Worm (Caenorhabditis elegans): ENCODE data around the gene del-6.

Gene del-6

DNA sequence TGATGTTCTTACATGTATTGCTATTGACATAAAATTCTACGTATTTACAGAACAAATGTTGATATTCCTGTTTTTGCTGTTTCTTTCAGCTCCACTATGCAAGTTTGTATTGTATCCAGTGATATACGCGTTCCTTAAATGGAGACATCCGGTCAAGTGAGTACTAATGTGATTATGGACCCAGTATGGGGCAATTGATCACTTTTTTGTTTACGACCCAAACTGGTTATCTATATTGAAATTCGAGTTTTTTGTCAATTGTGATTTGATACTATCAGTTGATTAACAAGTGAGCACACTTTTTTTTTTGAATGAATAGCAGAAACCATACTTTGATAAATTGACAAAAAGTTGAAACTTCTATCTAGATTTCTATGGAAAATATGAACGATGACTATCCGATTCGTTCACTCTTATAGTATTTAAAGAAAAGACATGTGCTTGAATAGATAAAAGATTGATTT lies 9.2 kb downstream of the del-6 start, which contains the start of gene T21C9.6:
Gene T21C9.6, plus strand, starts transcription at position 51 of the 464 bp plus-strand sequence.
- TF ChIP-seq dao-5 (tag; optimal IDR thresholded peaks at IDR 0.05) = no peak

DNA sequence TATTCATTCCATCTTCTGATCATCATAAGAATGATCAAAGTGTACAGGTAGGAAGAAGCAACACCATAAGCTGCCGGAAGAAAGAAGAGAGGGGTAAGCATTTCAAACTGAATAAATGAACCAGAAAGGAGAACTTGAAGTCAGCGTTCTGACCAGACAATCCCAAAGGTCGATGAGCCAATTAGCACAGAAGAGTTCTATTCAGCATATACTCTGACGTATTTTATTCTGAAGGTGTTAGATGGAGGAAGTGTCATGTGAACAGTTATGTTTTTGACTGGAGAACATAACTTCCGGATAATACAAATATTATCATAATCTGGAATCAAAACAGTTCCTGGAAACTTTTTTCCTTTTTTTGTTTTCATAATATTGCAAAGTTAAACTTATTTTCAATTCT lies 16.0 kb downstream of the del-6 start, which contains the start of gene srg-32:
Gene srg-32, minus strand, starts transcription at position 101 of the 400 bp plus-strand sequence.
- TF ChIP-seq W03F9.2 (tag; optimal IDR thresholded peaks at IDR 0.05) (no peak), dao-5 (tag; optimal IDR thresholded peaks at IDR 0.05) (no peak), him-1 (tag; optimal IDR thresholded peaks at IDR 0.05) (no peak)

DNA sequence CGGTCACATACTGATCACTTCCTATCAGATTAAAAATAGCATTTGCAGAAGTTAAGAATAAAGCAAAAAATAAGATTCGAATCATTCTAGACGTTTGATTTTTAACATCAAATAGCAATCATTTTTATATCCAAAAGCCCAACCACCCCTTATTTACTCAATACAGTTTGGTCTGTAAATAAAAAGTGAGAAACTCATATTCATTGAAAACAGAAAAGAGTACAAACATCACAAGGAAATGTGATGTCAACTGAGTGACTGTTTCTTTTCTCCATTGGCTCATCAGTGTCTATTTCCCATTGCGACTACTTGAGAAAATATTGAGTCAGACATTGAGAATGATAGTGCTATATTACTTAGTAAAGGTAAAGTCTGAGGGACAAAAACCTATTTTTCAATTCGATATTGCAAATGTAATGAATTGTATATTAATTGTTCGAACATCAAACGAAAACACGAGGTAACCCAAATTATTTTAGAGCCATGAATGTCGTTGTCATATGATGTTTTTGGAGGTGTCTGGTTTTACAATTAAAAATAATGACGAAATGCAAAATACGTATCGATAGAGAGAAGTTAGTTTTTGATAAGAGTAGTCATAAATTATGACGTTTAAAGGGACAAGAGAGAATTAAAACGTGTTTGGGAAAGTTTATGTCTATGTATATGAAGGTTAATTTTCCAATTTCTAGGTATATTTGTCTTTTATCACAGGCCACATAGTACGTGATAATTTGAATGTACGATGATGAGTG lies 17.2 kb downstream of the del-6 start, which contains the start of gene ttr-23:
Gene ttr-23, minus strand, starts transcription at position 87 of the 755 bp plus-strand sequence.
- TF ChIP-seq dao-5 (tag; optimal IDR thresholded peaks at IDR 0.05) (no peak), W03F9.2 (tag; optimal IDR thresholded peaks at IDR 0.05) (no peak), him-1 (tag; optimal IDR thresholded peaks at IDR 0.05) (no peak)

DNA sequence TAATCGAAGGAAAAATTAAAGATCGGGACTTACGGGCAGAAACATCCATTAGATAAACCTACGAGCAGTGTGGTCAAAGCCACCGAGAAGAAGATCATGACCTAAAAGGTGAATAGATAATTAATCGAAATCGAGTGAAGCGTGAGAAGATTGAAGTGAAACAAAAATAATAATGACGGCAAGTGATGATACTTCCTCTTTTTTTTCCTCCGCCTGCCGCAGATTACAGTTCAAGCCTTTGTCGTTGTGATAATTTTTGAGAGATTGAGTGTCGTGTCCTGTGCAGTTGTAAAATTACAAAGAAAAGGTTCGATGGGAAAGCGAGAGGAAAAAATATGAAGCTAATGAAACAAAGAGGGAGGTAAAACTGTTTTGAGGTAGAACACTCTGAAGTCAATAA lies 19.8 kb downstream of the del-6 start, which contains the start of gene T21C9.9:
Gene T21C9.9, minus strand, starts transcription at position 101 of the 400 bp plus-strand sequence.
- TF ChIP-seq him-1 (tag; optimal IDR thresholded peaks at IDR 0.05) (no peak), dao-5 (tag; optimal IDR thresholded peaks at IDR 0.05) (no peak), W03F9.2 (tag; optimal IDR thresholded peaks at IDR 0.05) (no peak)

DNA sequence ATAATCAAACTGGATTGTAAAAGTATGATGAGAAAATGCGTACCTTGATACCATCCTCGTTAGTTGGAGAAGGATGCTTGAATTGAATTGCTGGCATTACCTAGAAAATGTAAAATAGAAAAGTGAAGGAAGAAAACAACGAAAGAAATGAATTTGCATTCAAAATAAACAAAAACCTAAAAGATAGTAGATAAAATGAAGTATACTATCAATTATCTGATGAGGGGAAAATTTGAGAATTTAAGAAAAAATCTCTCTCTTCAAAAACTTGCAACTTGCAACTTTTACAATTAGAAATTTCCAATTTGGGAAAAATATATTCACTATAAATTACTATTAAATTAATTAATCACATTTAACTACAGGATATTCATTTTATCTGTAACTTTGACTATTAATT lies 22.1 kb downstream of the del-6 start, which contains the start of gene T21C9.11:
Gene T21C9.11, minus strand, starts transcription at position 101 of the 400 bp plus-strand sequence.
- no peak for TF ChIP-seq W03F9.2 (tag; optimal IDR thresholded peaks at IDR 0.05)
- no peak for TF ChIP-seq him-1 (tag; optimal IDR thresholded peaks at IDR 0.05)
- TF ChIP-seq dao-5 (tag; optimal IDR thresholded peaks at IDR 0.05) = no peak

DNA sequence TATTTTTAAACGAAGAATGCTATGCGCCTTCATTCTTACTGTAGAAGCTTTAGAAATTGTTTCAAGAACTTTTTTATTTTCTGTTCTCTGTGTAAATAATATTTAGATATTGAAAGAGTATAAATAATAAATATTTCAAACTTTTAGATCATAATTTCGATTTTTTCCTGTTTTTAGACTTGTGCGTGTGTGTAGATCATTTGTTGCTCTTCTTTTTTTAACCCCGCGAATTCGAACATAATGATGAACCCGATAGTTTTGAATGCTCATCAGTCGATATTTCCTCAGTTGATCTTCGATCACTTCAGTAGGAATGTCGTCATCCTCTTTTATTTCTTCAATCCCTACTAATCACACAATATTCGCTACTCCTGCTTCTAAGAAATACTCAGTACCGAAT lies 24.5 kb downstream of the del-6 start, which contains the start of gene T21C9.13:
Gene T21C9.13, plus strand, starts transcription at position 33 of the 400 bp plus-strand sequence.
- TF ChIP-seq W03F9.2 (tag; optimal IDR thresholded peaks at IDR 0.05) (no peak), him-1 (tag; optimal IDR thresholded peaks at IDR 0.05) (no peak), dao-5 (tag; optimal IDR thresholded peaks at IDR 0.05) (no peak)

DNA sequence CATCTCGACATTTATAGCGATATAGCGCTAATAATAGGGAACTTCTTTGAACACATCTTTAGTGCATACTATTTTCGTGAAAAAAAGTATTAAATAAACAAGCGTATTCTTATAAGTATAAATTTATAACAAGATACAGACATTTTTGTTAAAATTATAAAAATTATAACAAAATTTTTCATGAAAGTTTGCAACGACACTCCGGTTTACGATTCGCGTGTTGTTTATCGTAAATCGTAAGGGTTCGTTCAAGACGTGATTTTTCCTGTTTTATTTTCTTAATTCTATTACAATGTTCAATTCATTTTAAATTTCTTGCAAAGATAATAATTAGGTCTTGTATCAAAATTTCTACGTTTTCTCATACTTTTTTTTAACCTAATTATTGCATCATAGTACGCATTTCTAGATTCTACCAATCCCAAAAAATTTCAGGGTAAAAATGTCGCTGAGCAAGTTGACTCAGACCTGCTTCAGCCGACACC lies 26.0 kb downstream of the del-6 start, which contains the start of gene scpl-4:
Gene scpl-4, plus strand, starts transcription at position 435 of the 485 bp plus-strand sequence.
- no peak for TF ChIP-seq W03F9.2 (tag; optimal IDR thresholded peaks at IDR 0.05)
- no peak for TF ChIP-seq him-1 (tag; optimal IDR thresholded peaks at IDR 0.05)
- no peak for TF ChIP-seq dao-5 (tag; optimal IDR thresholded peaks at IDR 0.05)

DNA sequence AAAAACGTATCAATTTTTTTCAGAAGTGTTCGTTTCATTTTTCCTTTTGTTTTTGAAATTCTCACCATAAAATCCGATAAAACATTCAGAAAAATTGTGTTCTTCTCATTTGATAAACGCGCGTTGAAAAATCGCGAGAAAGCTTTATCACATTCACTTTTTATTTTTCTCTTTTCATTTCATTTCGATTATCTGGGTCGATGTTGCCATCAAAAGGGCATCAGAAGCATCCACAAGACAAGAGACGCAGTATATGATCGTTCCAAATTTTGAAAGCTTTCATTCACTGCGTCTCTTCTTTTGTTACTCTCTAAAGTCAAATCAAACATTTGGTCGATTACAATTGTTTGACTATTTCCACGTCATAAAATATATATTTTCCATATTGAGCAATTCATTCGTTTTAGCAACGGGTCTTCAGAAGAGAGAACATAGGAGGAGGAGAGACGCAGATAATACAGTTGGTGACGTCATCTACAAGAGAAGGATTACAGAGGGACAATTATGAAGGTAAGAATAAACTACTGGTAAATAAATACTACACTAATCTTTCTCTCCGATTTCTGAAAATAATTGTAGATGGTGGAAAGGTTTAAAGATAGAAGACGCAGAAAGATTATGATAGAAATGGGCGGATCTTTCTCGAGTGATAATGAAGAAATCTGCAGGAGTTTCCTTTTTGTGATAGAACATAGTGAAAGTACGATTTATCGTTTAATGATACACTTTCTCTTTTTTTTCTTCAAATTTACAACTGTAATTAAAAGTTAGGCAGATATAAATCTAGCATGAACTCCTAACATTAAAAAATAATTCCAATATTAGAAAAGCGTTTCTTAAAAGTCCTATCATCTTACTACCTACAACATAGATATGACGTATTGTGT lies 29.6 kb downstream of the del-6 start, which contains the start of gene H27A22.1:
Gene H27A22.1, plus strand, starts transcription at position 505 of the 887 bp plus-strand sequence.
- no peak for TF ChIP-seq W03F9.2 (tag; optimal IDR thresholded peaks at IDR 0.05)
- TF ChIP-seq dao-5 (tag; optimal IDR thresholded peaks at IDR 0.05) = no peak
- TF ChIP-seq him-1 (tag; optimal IDR thresholded peaks at IDR 0.05) = no peak

DNA sequence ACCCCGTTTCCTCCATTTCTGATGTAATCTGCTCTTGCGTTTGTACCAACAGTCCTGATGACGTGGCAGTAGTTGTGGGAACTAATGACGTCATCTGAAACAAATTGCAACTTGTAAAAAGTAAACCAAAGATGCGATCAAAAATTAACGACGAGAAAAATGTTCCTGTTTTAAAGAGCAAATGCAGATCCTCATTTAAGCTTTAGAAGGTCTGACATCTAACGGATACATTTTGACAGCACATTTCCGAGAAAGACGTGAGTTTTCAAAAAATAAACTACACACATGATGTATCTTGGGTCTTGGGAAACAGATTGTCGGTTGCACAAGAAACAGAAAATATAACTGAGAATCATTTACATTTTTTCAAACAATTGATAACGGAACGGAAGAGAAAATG lies 42.8 kb downstream of the del-6 start, which contains the start of gene H09F14.1:
Gene H09F14.1, minus strand, starts transcription at position 101 of the 400 bp plus-strand sequence.
- no peak for TF ChIP-seq him-1 (tag; optimal IDR thresholded peaks at IDR 0.05)
- no peak for TF ChIP-seq dao-5 (tag; optimal IDR thresholded peaks at IDR 0.05)
- TF ChIP-seq W03F9.2 (tag; optimal IDR thresholded peaks at IDR 0.05) = no peak

Data from whole organism, L4/young adult.